Worm (Caenorhabditis elegans) whole organism, late embryonic: ENCODE measurements around the gene F59A1.18.

Experiments used
- C08G9.2 ChIP-seq: sonication (generic microtip); optimal IDR thresholded peaks from 2 replicates; lab custom pipeline; 2016; ENCODE audit warnings: mild to moderate bottlenecking, missing genetic modification characterization, moderate library complexity, missing compliant biosample characterization
- C38D4.7 ChIP-seq: fragments of 200-800 bp; sonication (Bioruptor generic); optimal IDR thresholded peaks from 2 replicates; lab custom pipeline; 2018; ENCODE audit warnings: mild to moderate bottlenecking, missing genetic modification characterization, moderate library complexity, missing compliant biosample characterization
- K09A11.1 ChIP-seq: sonication (generic microtip); optimal IDR thresholded peaks from 2 replicates; lab custom pipeline; 2017; ENCODE audit warnings: antibody characterized with exemption, mild to moderate bottlenecking, missing genetic modification characterization, missing compliant biosample characterization; ENCODE audit not compliant: insufficient read depth
- T23F11.4 ChIP-seq: fragments of 200-800 bp; sonication (Bioruptor generic); optimal IDR thresholded peaks from 2 replicates; lab custom pipeline; 2018; ENCODE audit warnings: mild to moderate bottlenecking, missing genetic modification characterization, missing compliant biosample characterization
- ahr-1 ChIP-seq: sonication (generic microtip); optimal IDR thresholded peaks from 2 replicates; lab custom pipeline; 2016; ENCODE audit warnings: missing genetic modification characterization, missing compliant biosample characterization
- ama-1 ChIP-seq: fragments of 150-350 bp; optimal IDR thresholded peaks from 2 replicates; lab custom pipeline; 2014
- ceh-14 ChIP-seq: sonication (generic microtip); optimal IDR thresholded peaks from 2 replicates; lab custom pipeline; 2016; ENCODE audit warnings: missing genotype, missing genetic modification characterization, missing compliant biosample characterization
- ceh-19 ChIP-seq: fragments of 200-800 bp; sonication (Bioruptor generic); optimal IDR thresholded peaks from 2 replicates; lab custom pipeline; 2018; ENCODE audit warnings: mild to moderate bottlenecking, missing genetic modification characterization, missing compliant biosample characterization
- ceh-2 ChIP-seq: sonication (generic microtip); optimal IDR thresholded peaks from 2 replicates; lab custom pipeline; 2016; ENCODE audit warnings: missing genotype, missing genetic modification characterization, missing compliant biosample characterization
- ceh-24 ChIP-seq: sonication (generic microtip); optimal IDR thresholded peaks from 2 replicates; lab custom pipeline; 2016; ENCODE audit warnings: mild to moderate bottlenecking, missing genetic modification characterization, missing compliant biosample characterization
- ceh-34 ChIP-seq: sonication (generic microtip); optimal IDR thresholded peaks from 2 replicates; lab custom pipeline; 2016; ENCODE audit warnings: mild to moderate bottlenecking, missing genetic modification characterization, missing compliant biosample characterization
- ceh-45 ChIP-seq: fragments of 200-800 bp; sonication (Bioruptor generic); IDR thresholded peaks from 2 replicates; pipeline ENCODE4 v1.3.6; 2022; ENCODE audit warnings: missing genetic modification reagents, missing genetic modification characterization, missing compliant biosample characterization
- ceh-6 ChIP-seq: fragments of 200-800 bp; sonication (Bioruptor generic); optimal IDR thresholded peaks from 2 replicates; lab custom pipeline; 2018; ENCODE audit warnings: mild to moderate bottlenecking, missing genetic modification characterization, missing compliant biosample characterization
- dmd-4 ChIP-seq: sonication (generic microtip); optimal IDR thresholded peaks from 2 replicates; lab custom pipeline; 2016; ENCODE audit warnings: borderline replicate concordance, missing genetic modification characterization, missing compliant biosample characterization
- fax-1 ChIP-seq: sonication (generic microtip); optimal IDR thresholded peaks from 2 replicates; lab custom pipeline; 2016; ENCODE audit warnings: missing genotype, missing genetic modification characterization, missing compliant biosample characterization
- fkh-10 ChIP-seq: fragments of 150-350 bp; optimal IDR thresholded peaks from 2 replicates; lab custom pipeline; 2014; ENCODE audit warnings: missing biosample characterization, missing genetic modification reagents, missing genetic modification characterization
- hlh-13 ChIP-seq: fragments of 200-800 bp; sonication (Bioruptor generic); optimal IDR thresholded peaks from 2 replicates; lab custom pipeline; 2018; ENCODE audit warnings: mild to moderate bottlenecking, missing genetic modification characterization, missing compliant biosample characterization
- hlh-8 ChIP-seq: sonication (generic microtip); optimal IDR thresholded peaks from 2 replicates; lab custom pipeline; 2016; ENCODE audit warnings: missing genotype, missing genetic modification characterization, missing compliant biosample characterization
- lim-6 ChIP-seq: sonication (generic microtip); optimal IDR thresholded peaks from 2 replicates; lab custom pipeline; 2016; ENCODE audit warnings: missing genetic modification characterization, missing compliant biosample characterization
- lin-11 ChIP-seq: fragments of 200-800 bp; sonication (Bioruptor generic); optimal IDR thresholded peaks from 2 replicates; lab custom pipeline; 2018; ENCODE audit warnings: mild to moderate bottlenecking, missing genetic modification characterization, missing compliant biosample characterization
- madf-2 ChIP-seq: sonication (generic microtip); optimal IDR thresholded peaks from 2 replicates; lab custom pipeline; 2017; ENCODE audit warnings: missing genetic modification characterization, missing compliant biosample characterization
- nfya-1 ChIP-seq: sonication (generic microtip); optimal IDR thresholded peaks from 2 replicates; lab custom pipeline; 2017; ENCODE audit warnings: missing genetic modification characterization, mild to moderate bottlenecking, missing compliant biosample characterization, antibody characterized with exemption, moderate library complexity
- nhr-232 ChIP-seq: sonication (generic microtip); optimal IDR thresholded peaks from 2 replicates; lab custom pipeline; 2016; ENCODE audit warnings: missing genetic modification characterization, missing compliant biosample characterization
- npax-4 ChIP-seq: sonication (generic microtip); optimal IDR thresholded peaks from 2 replicates; lab custom pipeline; 2016; ENCODE audit warnings: missing genetic modification characterization, missing compliant biosample characterization
- odd-2 ChIP-seq: sonication (generic microtip); optimal IDR thresholded peaks from 2 replicates; lab custom pipeline; 2017; ENCODE audit warnings: antibody characterized with exemption, mild to moderate bottlenecking, missing genetic modification characterization, missing compliant biosample characterization
- pha-2 ChIP-seq: sonication (generic microtip); optimal IDR thresholded peaks from 2 replicates; lab custom pipeline; 2017; ENCODE audit warnings: mild to moderate bottlenecking, missing genetic modification characterization, missing compliant biosample characterization
- pha-4 ChIP-seq: fragments of 150-350 bp; optimal IDR thresholded peaks from 2 replicates; lab custom pipeline; 2018; ENCODE audit warnings: missing biosample characterization, missing genetic modification reagents, missing genetic modification characterization
- pqm-1 ChIP-seq: sonication (generic microtip); optimal IDR thresholded peaks from 2 replicates; lab custom pipeline; 2016; ENCODE audit warnings: missing genetic modification characterization, missing compliant biosample characterization
- sdc-2 ChIP-seq: sonication (generic microtip); optimal IDR thresholded peaks from 2 replicates; lab custom pipeline; 2016; ENCODE audit warnings: missing genotype, missing genetic modification characterization, missing compliant biosample characterization
- sox-4 ChIP-seq: sonication (generic microtip); optimal IDR thresholded peaks from 2 replicates; lab custom pipeline; 2017; ENCODE audit warnings: mild to moderate bottlenecking, missing genetic modification characterization, inconsistent platforms, missing compliant biosample characterization
- syd-9 ChIP-seq: sonication (generic microtip); optimal IDR thresholded peaks from 2 replicates; lab custom pipeline; 2016; ENCODE audit warnings: mild to moderate bottlenecking, missing genetic modification characterization, moderate library complexity, missing compliant biosample characterization
- ttx-3 ChIP-seq: sonication (generic microtip); optimal IDR thresholded peaks from 2 replicates; lab custom pipeline; 2016; ENCODE audit warnings: missing genetic modification reagents, missing genetic modification characterization, missing compliant biosample characterization
- unc-3 ChIP-seq, 2 experiments: fragments of 200-800 bp in 1 of 2; sonication (Bioruptor generic) in 1 of 2; sonication (generic microtip) in 1 of 2; conservative IDR thresholded peaks in 1 of 2; optimal IDR thresholded peaks in 1 of 2; 2 replicates each; pipeline versions ENCODE4 v1.3.6 to Lab custom; 2016 to 2022; ENCODE audit warnings: missing compliant biosample characterization in 2 of 2, missing genetic modification characterization in 2 of 2, missing genetic modification reagents in 1 of 2
- unc-55 ChIP-seq: sonication (generic microtip); optimal IDR thresholded peaks from 2 replicates; lab custom pipeline; 2017; ENCODE audit warnings: missing biosample characterization, missing genetic modification reagents, missing genetic modification characterization

The F59A1.18 gene

DNA sequence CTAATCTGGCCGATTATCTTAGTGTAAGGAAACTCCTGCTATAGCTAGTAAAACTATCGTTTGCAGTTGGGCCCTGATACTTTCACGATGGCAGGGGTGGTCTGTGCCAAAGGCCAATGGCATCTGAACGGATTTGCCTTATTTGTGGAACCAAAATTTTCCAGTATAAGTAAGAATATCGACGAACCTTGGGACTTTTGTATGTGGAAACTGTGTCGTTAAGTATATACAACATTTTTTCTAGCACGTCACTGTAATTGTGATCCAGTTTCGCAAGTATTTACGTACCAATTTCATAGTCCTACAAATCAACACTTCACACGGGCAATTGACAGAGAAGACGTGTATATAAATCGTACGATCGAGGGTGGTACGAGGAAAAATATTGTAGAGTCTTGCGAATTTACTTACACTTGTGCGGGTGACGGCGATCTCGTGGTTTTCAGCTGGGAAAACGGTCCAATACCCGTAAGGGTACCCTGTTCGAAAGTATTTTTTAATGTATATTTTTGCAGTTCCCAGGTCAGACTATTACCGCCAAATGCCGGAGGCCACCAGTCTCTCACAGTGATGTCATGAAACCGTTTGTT lies 19.6 kb upstream of the F59A1.18 start:
- TF ChIP-seq ceh-14 (tag; lab: Kevin White, UChicago) (no peak), odd-2 (no peak)

- TF ChIP-seq ttx-3 (tag; lab: Kevin White, UChicago) (no peak), odd-2 (no peak), hlh-13 (no peak)
- TF ChIP-seq, all 69 proteins: peak for 0
Observed at ce11 chrV:17705814-17706213, 19.1 kb upstream of the F59A1.18 start, which contains the start of gene W06D12.6. W06D12.6 (plus strand) TSS chrV:17706114.

DNA sequence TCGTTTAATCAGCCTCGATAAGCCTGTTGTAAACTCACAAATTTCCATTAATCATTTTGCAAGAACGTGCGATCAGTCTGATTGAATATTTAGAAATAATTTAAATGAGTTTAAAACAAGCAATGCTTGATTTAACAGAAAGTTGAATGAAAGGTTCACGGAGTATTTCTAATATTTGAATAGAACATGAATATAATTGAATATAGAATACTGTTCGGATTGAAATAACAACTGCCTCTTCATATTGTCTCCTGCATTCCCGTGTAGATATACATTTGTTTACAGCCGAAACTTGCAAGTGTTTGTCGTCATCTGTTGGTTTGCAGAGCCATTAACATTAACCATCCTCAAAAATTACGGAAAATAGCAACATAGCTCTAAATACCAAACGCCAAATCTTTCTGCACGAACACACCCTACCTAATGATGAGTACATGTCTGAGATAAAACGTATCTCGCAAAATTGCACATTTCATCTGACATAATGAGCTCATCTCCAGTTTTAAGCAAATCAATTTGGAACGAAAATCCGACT lies 14.0 kb upstream of the F59A1.18 start, which contains the start of the genes Y26G10.5 and srh-32:
TSS of gene Y26G10.5 (minus strand) at position 101 of the 535 bp plus-strand sequence.
TSS of gene srh-32 (plus strand) at position 485 of the 535 bp plus-strand sequence.
- TF ChIP-seq T23F11.4 (GFP tag; lab: Kevin White, UChicago) (no peak), hlh-8 (tag; lab: Kevin White, UChicago) (no peak), lim-6 (tag; lab: Kevin White, UChicago) (no peak), ama-1 (lab: Kevin White, UChicago) (no peak), npax-4 (tag; lab: Kevin White, UChicago) (no peak), madf-2 (tag; lab: Kevin White, UChicago) (no peak), ceh-45 (GFP tag; lab: Robert Waterston, UW) (no peak), dmd-4 (tag; lab: Kevin White, UChicago) (no peak), lin-11 (tag; lab: Kevin White, UChicago) (no peak), ceh-24 (no peak), C08G9.2 (tag; lab: Kevin White, UChicago) (no peak), fax-1 (tag; lab: Kevin White, UChicago) (no peak), pha-4 (no peak), ceh-6 (GFP tag; lab: Kevin White, UChicago) (no peak), syd-9 (tag; lab: Kevin White, UChicago) (no peak)

DNA sequence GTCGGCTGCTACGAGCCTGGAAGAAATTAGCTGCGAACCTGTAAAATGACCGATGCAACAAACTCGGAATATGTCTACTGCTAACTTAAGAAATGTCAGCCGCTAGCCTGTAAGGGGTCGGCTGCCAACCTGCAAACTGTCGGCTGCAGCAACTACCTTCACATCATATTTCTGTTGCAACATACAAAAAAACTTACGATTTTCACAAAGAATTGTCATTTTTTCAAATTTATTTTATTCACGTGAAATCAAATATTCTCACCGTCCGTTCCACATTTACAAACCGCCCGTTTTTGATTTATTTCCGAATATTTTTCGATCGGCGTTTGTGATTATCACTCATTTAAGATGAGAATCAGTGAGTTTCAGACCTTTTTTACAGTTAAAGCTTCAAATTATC lies 12.9 kb upstream of the F59A1.18 start, which contains the start of gene Y26G10.6:
TSS of gene Y26G10.6 (plus strand) at position 301 of the 400 bp plus-strand sequence.
- no peak for TF ChIP-seq npax-4 (tag; lab: Kevin White, UChicago)
- TF ChIP-seq sox-4 (tag; lab: Kevin White, UChicago), result no peak
- no peak for TF ChIP-seq pha-4
- no peak for TF ChIP-seq syd-9 (tag; lab: Kevin White, UChicago)
- no peak for TF ChIP-seq unc-55 (GFP tag; lab: Kevin White, UChicago)
- TF ChIP-seq C38D4.7 (GFP tag; lab: Kevin White, UChicago), result no peak
- no peak for TF ChIP-seq ceh-19 (GFP tag; lab: Kevin White, UChicago)
- no peak for TF ChIP-seq ceh-2
- no peak for TF ChIP-seq unc-3 (GFP tag; conservative IDR thresholded peaks at IDR 0.05; lab: Robert Waterston, UW)
- TF ChIP-seq unc-3 (tag; optimal IDR thresholded peaks at IDR 0.05; lab: Kevin White, UChicago), result no peak
- no peak for TF ChIP-seq fkh-10 (GFP tag; lab: Kevin White, UChicago)
- TF ChIP-seq ceh-34 (tag; lab: Kevin White, UChicago), result no peak
- no peak for TF ChIP-seq ahr-1 (tag; lab: Kevin White, UChicago)

- TF ChIP-seq sdc-2, result no peak
- no peak for TF ChIP-seq hlh-8 (tag; lab: Kevin White, UChicago)
- TF ChIP-seq nhr-232 (tag; lab: Kevin White, UChicago), result no peak
- no peak for TF ChIP-seq pqm-1 (tag; lab: Kevin White, UChicago)
- no peak for TF ChIP-seq nfya-1 (tag; lab: Kevin White, UChicago)
- TF ChIP-seq K09A11.1 (tag; lab: Kevin White, UChicago), result no peak
- TF ChIP-seq pha-2 (tag; lab: Kevin White, UChicago), result no peak
Observed at ce11 chrV:17699097-17699496, 12.3 kb upstream of the F59A1.18 start, which contains the start of gene Y26G10.4. Y26G10.4 (minus strand) TSS chrV:17699197.
